Fruit fly (Drosophila melanogaster): ENCODE data around the gene svr.

svr gene

DNA sequence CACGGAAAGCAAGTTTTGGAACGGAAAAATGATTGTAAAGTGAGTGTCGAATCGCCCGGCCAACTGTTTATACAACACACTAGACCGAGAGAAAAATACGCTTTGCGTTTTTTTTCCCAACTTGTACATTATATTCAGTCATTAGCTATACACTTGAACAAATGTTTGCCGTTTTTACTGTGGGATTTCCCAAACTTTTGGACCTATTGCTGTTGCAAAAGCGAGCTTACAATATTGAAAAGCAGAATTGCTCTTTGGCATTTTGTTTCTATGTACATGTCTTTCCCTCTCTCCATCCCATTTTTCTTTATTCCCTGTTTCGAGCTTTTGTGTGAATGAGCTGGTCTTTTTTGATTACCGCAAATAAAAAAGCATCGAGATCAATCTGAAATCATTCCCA is 1.2 kb downstream of the svr start:
- TF ChIP-seq CG6854 (GFP tag; optimal IDR thresholded peaks at IDR 0.05) (no peak), CG3032 (tag; optimal IDR thresholded peaks at IDR 0.05) (no peak), Eip93F (GFP tag; optimal IDR thresholded peaks at IDR 0.05) (no peak), svp (GFP tag) (peak; percentile 89), Ets21C (GFP tag; optimal IDR thresholded peaks at IDR 0.05) (no peak)

DNA sequence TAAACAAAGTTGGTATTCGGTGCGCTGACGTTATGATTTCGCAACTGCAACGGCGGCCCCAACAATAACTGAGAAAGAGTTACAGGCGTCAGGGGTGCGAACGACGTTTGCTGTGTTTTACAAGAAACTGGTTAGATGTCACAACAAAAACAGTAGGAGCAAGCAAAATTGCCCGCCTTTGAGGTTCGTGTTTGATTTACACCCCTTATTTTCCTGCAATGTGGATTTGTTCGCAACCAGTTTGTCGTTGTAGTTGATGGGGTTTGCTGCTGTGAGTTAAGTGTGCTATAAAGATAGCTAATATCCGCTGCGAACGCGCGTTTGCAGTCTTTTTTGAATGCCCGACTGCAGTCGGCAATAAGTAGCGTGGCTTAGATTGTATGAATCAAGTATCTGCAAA is 2.2 kb downstream of the svr start:
- TF ChIP-seq CG6792 (GFP tag; optimal IDR thresholded peaks at IDR 0.05) (no peak), CG3919 (GFP tag; optimal IDR thresholded peaks at IDR 0.05) (no peak), Sox15 (GFP tag; optimal IDR thresholded peaks at IDR 0.05) (no peak), svp (GFP tag) (no peak), Lpt (GFP tag; optimal IDR thresholded peaks at IDR 0.05) (no peak), fd85E (GFP tag; optimal IDR thresholded peaks at IDR 0.05) (no peak)

DNA sequence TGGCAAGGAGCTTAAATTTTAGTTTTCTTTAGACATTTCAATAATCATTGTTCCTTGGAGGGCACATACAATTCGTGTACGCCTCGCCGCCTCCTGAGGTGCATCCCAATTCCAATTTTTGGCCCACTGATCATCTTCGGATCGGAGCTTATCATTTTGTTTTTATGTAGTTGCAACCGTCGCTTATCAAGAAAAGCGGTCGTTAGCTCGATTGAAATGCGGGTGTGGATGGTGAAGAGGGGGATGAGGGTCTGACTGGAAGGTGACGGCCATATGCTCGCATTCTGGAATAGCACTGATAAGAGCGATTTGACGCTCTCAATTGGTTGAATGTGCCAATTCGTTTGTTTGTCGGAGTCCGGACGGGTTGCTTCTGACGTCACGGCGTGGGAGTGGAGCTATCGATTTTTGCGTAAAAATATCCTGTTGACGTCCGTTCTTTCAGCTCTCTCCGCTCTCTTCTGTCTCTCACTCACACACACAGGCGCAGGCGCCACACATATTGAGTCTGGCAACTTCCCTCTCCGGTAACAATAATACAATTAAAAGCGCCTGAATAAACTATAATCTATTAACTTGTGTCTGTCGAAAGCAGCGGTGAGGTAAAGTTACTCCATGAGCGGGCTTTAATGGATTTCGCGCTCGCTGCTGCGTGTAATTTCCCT is 2.8 kb downstream of the svr start:
- TF ChIP-seq svp (GFP tag) (peak; percentile 82), cyc (GFP tag; optimal IDR thresholded peaks at IDR 0.05) (no peak), Eip75B (GFP tag; optimal IDR thresholded peaks at IDR 0.05) (no peak)

DNA sequence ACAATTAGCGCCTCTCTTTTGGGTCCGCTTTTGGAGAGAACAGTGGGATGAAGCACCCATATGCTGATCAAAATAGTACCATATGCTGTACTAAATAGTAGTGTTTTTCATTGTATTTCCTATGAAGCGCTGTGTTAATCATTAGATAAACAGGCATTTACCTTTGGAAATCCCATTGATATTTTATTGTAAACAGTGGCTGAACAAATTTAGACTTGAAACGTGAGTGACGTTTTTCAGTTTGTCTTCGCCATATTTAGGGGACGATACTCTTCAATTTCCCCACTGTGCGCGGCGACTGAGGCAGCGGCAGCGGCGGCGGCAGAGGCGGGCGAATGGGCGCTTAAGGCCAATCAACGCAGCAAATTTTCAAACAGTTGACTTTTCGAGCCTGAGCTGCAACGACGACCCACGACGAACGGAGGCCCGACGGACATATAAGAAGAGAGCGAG is 3.4 kb downstream of the svr start:
- TF ChIP-seq Eip75B (GFP tag; optimal IDR thresholded peaks at IDR 0.05) (no peak), Gug (GFP tag; IDR thresholded peaks at IDR 0.05) (peak; percentile 59; the same call in 1 of the 2 replicates), CG11294 (GFP tag; IDR thresholded peaks at IDR 0.05) (peak; percentile 71; the same call in 1 of the 2 replicates), vri (GFP tag; optimal IDR thresholded peaks at IDR 0.05) (peak; percentile 65), esn (GFP tag; optimal IDR thresholded peaks at IDR 0.05) (peak; percentile 73), Ets21C (GFP tag; optimal IDR thresholded peaks at IDR 0.05) (peak; percentile 70), CG6276 (GFP tag; optimal IDR thresholded peaks at IDR 0.05) (peak; percentile 86), CG8119 (GFP tag; IDR thresholded peaks at IDR 0.05) (peak; percentile 78), CG1621 (tag; optimal IDR thresholded peaks at IDR 0.05) (no peak), CG16779 (tag; optimal IDR thresholded peaks at IDR 0.05) (peak; percentile 41), Eip78C (GFP tag) (peak; percentile 95), Blimp-1 (GFP tag; optimal IDR thresholded peaks at IDR 0.05) (peak; percentile 34), CG6854 (GFP tag; optimal IDR thresholded peaks at IDR 0.05) (peak; percentile 7), ss (GFP tag; optimal IDR thresholded peaks at IDR 0.05) (peak; percentile 14 to 63), acj6 (GFP tag; optimal IDR thresholded peaks at IDR 0.05) (peak; percentile 68), Lpt (GFP tag; optimal IDR thresholded peaks at IDR 0.05) (peak; percentile 70), CG10669 (GFP tag; optimal IDR thresholded peaks at IDR 0.05) (peak; percentile 74), salr (GFP tag; optimal IDR thresholded peaks at IDR 0.05) (peak in 1 of 2 experiments; percentile 24), CG10631 (GFP tag; optimal IDR thresholded peaks at IDR 0.05) (peak; percentile 51), dac (GFP tag; optimal IDR thresholded peaks at IDR 0.05) (peak; percentile 74), Sox102F (GFP tag; optimal IDR thresholded peaks at IDR 0.05) (no peak), lz (GFP tag; optimal IDR thresholded peaks at IDR 0.05) (peak; percentile 72), CG9139 (GFP tag; optimal IDR thresholded peaks at IDR 0.05) (no peak), dsx (GFP tag; optimal IDR thresholded peaks at IDR 0.05; ENCODE audit: poor library complexity, severe bottlenecking) (peak; percentile 70), CG32006 (GFP tag; optimal IDR thresholded peaks at IDR 0.05) (peak; percentile 90), CG11762 (GFP tag; optimal IDR thresholded peaks at IDR 0.05; ENCODE audit: insufficient read depth) (peak; percentile 42), CG6163 (GFP tag; IDR thresholded peaks at IDR 0.05) (peak; percentile 60; the same call in 2 of the 3 replicates), CG8632 (GFP tag; optimal IDR thresholded peaks at IDR 0.05) (peak; percentile 59), achi (GFP tag; optimal IDR thresholded peaks at IDR 0.05) (peak; percentile 68), CG4318 (GFP tag; optimal IDR thresholded peaks at IDR 0.05) (peak; percentile 82), CG8319 (GFP tag; optimal IDR thresholded peaks at IDR 0.05) (peak; percentile 50), CG31627 (GFP tag; optimal IDR thresholded peaks at IDR 0.05) (peak; percentile 67), spab (GFP tag; optimal IDR thresholded peaks at IDR 0.05) (peak; percentile 50), cyc (GFP tag; optimal IDR thresholded peaks at IDR 0.05) (peak; percentile 70), CG34406 (GFP tag; optimal IDR thresholded peaks at IDR 0.05) (peak; percentile 64), Hr39 (GFP tag; optimal IDR thresholded peaks at IDR 0.05) (no peak), svp (GFP tag) (peak; percentile 90), Sox15 (GFP tag; optimal IDR thresholded peaks at IDR 0.05) (peak; percentile 53), CG6792 (GFP tag; optimal IDR thresholded peaks at IDR 0.05) (peak; percentile 64)

Measured in whole organism, prepupa.